Fruit fly (Drosophila melanogaster): ENCODE results near the gene Vps45.
A peak's percentile ranks its signal among the peaks of the same experiment; 100 is the strongest.

Vps45 gene

dm6 chr3R:9577382-9578137, 13.8 kb downstream of the Vps45 start, which contains the start of the genes Kap-alpha3 and Son (continued):
- peak; percentile 88 for TF ChIP-seq CG1529 (GFP tag; optimal IDR thresholded peaks at IDR 0.05)
- TF ChIP-seq CG8290 (GFP tag; optimal IDR thresholded peaks at IDR 0.05), result peak; percentile 79
- TF ChIP-seq CG8290 (tag; optimal IDR thresholded peaks at IDR 0.05), result peak; percentile 79 to 95
- no peak for TF ChIP-seq Dfd (GFP tag; optimal IDR thresholded peaks at IDR 0.05)
- peak; percentile 89 for TF ChIP-seq CG12155 (GFP tag; optimal IDR thresholded peaks at IDR 0.05)
- peak; percentile 82 for TF ChIP-seq cg (GFP tag; optimal IDR thresholded peaks at IDR 0.05)
- peak; percentile 89 for TF ChIP-seq CG13287 (GFP tag; IDR thresholded peaks at IDR 0.05; ENCODE audit: partially characterized antibody)
- no peak for TF ChIP-seq dan (GFP tag; IDR thresholded peaks at IDR 0.05)
- TF ChIP-seq PHDP (tag; optimal IDR thresholded peaks at IDR 0.05), result peak; percentile 86
- peak; percentile 79 for TF ChIP-seq croc (GFP tag; conservative IDR thresholded peaks at IDR 0.05)
- TF ChIP-seq Hey (tag; optimal IDR thresholded peaks at IDR 0.05), result peak; percentile 93
- TF ChIP-seq Aef1 (GFP tag; IDR thresholded peaks at IDR 0.05), result peak; percentile 85
- peak; percentile 70; the same call in 1 of the 2 replicates for TF ChIP-seq cas (GFP tag; IDR thresholded peaks at IDR 0.05)
- TF ChIP-seq sens-2 (GFP tag; IDR thresholded peaks at IDR 0.05), result peak; percentile 94
- peak; percentile 97 for TF ChIP-seq NfI (GFP tag; optimal IDR thresholded peaks at IDR 0.05)
- TF ChIP-seq CG4820 (GFP tag; optimal IDR thresholded peaks at IDR 0.05), result peak; percentile 88
- peak; percentile 96 for TF ChIP-seq CG33213 (GFP tag; optimal IDR thresholded peaks at IDR 0.05)
- TF ChIP-seq CG18599 (GFP tag; optimal IDR thresholded peaks at IDR 0.05), result peak; percentile 94
- peak; percentile 90 for TF ChIP-seq CG9215 (GFP tag; IDR thresholded peaks at IDR 0.05)
- peak; percentile 91 to 95 for TF ChIP-seq chif (GFP tag; optimal IDR thresholded peaks at IDR 0.05)
- peak; percentile 5 for TF ChIP-seq Elba2 (GFP tag; optimal IDR thresholded peaks at IDR 0.05)
- peak; percentile 91 for TF ChIP-seq CG6272 (GFP tag; IDR thresholded peaks at IDR 0.05)
- TF ChIP-seq CG2199 (GFP tag; IDR thresholded peaks at IDR 0.05), result peak; percentile 79; the same call in 2 of the 3 replicates
- TF ChIP-seq CG13775 (GFP tag; optimal IDR thresholded peaks at IDR 0.05), result peak; percentile 98
- peak; percentile 59 for TF ChIP-seq pros (GFP tag; optimal IDR thresholded peaks at IDR 0.05)
- TF ChIP-seq CG10979 (tag; optimal IDR thresholded peaks at IDR 0.05), result peak; percentile 79
- peak; percentile 89 for TF ChIP-seq CG7839 (tag; optimal IDR thresholded peaks at IDR 0.05)
- peak; percentile 84 for TF ChIP-seq CG8388 (GFP tag; optimal IDR thresholded peaks at IDR 0.05)
- peak; percentile 90 for TF ChIP-seq nerfin-1 (tag; optimal IDR thresholded peaks at IDR 0.05)
- TF ChIP-seq Bgb (GFP tag; IDR thresholded peaks at IDR 0.05; ENCODE audit: partially characterized antibody), result peak; percentile 78
- peak; percentile 99 for TF ChIP-seq sens (GFP tag)
- TF ChIP-seq CG15073 (GFP tag; optimal IDR thresholded peaks at IDR 0.05), result peak; percentile 57
- TF ChIP-seq CG17612 (GFP tag; IDR thresholded peaks at IDR 0.05), result peak; percentile 66
- TF ChIP-seq jumu (GFP tag; optimal IDR thresholded peaks at IDR 0.05), result peak; percentile 89
- peak; percentile 83 for TF ChIP-seq da (GFP tag; optimal IDR thresholded peaks at IDR 0.05)
- TF ChIP-seq CG9609 (GFP tag; optimal IDR thresholded peaks at IDR 0.05), result peak; percentile 94
- peak; percentile 90 for TF ChIP-seq ind (GFP tag; optimal IDR thresholded peaks at IDR 0.05)
- TF ChIP-seq org-1 (GFP tag; optimal IDR thresholded peaks at IDR 0.05), result peak; percentile 78
- TF ChIP-seq CG12299 (tag; optimal IDR thresholded peaks at IDR 0.05), result peak; percentile 86
- peak; percentile 94 for TF ChIP-seq HHEX (GFP tag; optimal IDR thresholded peaks at IDR 0.05)
- TF ChIP-seq CG6813 (GFP tag; optimal IDR thresholded peaks at IDR 0.05), result peak; percentile 85
- peak; percentile 93 for TF ChIP-seq CG3847 (GFP tag; IDR thresholded peaks at IDR 0.05)
- peak; percentile 23 for TF ChIP-seq Kr (GFP tag; optimal IDR thresholded peaks at IDR 0.05)
- TF ChIP-seq kay (GFP tag; optimal IDR thresholded peaks at IDR 0.05), result peak; percentile 80
- TF ChIP-seq CG7987 (GFP tag; optimal IDR thresholded peaks at IDR 0.05), result peak; percentile 97
- TF ChIP-seq gt (GFP tag; IDR thresholded peaks at IDR 0.05), result peak; percentile 82
- TF ChIP-seq run (tag; optimal IDR thresholded peaks at IDR 0.05), result peak; percentile 78
- peak; percentile 74 for TF ChIP-seq Oaz (GFP tag; IDR thresholded peaks at IDR 0.05)
- TF ChIP-seq CHES-1-like (GFP tag; optimal IDR thresholded peaks at IDR 0.05), result peak; percentile 95
- no peak; the same call in none of the 2 replicates for TF ChIP-seq E2f1 (GFP tag; IDR thresholded peaks at IDR 0.05)

All from whole organism, embryonic.